Fruit fly (Drosophila melanogaster) whole organism, embryonic: ENCODE measurements around the gene CG32137.
A peak's percentile ranks its signal among the peaks of the same experiment; 100 is the strongest.

Source experiments
- ATbp ChIP-seq: fragments of 200-800 bp; sonication (Bioruptor generic); optimal IDR thresholded peaks from 2 replicates; lab custom pipeline; 2017; ENCODE audit warnings: missing biosample characterization, mild to moderate bottlenecking, missing genetic modification characterization, missing genetic modification reagents
- Bdp1 ChIP-seq: fragments of 200-800 bp; sonication (Bioruptor generic); optimal IDR thresholded peaks from 3 replicates; lab custom pipeline; 2016; ENCODE audit warnings: missing biosample characterization, missing genetic modification characterization
- Bteb2 ChIP-seq: fragments of 200-800 bp; sonication (Bioruptor generic); optimal IDR thresholded peaks from 2 replicates; lab custom pipeline; 2016; ENCODE audit warnings: missing biosample characterization, missing genetic modification characterization
- CG11456 ChIP-seq: fragments of 200-800 bp; sonication (Bioruptor generic); IDR thresholded peaks from 3 replicates; pipeline ENCODE4 v1.3.6; 2022; ENCODE audit warnings: missing biosample characterization, missing genetic modification characterization
- CG11696 ChIP-seq: fragments of 200-800 bp; sonication (Bioruptor generic); IDR thresholded peaks from 2 replicates; pipeline ENCODE4 v1.3.6; 2022; ENCODE audit warnings: missing biosample characterization, missing genetic modification characterization
- CG12104 ChIP-seq: fragments of 200-800 bp; sonication (Bioruptor generic); optimal IDR thresholded peaks from 3 replicates; lab custom pipeline; 2016; ENCODE audit warnings: missing biosample characterization, missing genetic modification characterization
- CG12659 ChIP-seq: fragments of 200-800 bp; sonication (Bioruptor generic); optimal IDR thresholded peaks from 3 replicates; lab custom pipeline; 2017; ENCODE audit warnings: mild to moderate bottlenecking, missing biosample characterization, missing genetic modification reagents, missing genetic modification characterization
- CG13123 ChIP-seq: fragments of 200-800 bp; sonication (Bioruptor generic); optimal IDR thresholded peaks from 2 replicates; lab custom pipeline; 2016; ENCODE audit warnings: missing biosample characterization, missing genetic modification characterization
- CG13296 ChIP-seq: fragments of 200-800 bp; sonication (Bioruptor generic); optimal IDR thresholded peaks from 3 replicates; lab custom pipeline; 2018; ENCODE audit warnings: missing biosample characterization, mild to moderate bottlenecking, missing genetic modification characterization
- CG14441 ChIP-seq: fragments of 200-800 bp; sonication (Bioruptor generic); IDR thresholded peaks from 2 replicates; pipeline ENCODE4 v1.3.6; 2022; ENCODE audit warnings: missing biosample characterization, missing genetic modification characterization
- CG1603 ChIP-seq: fragments of 200-800 bp; sonication (Bioruptor generic); optimal IDR thresholded peaks from 2 replicates; lab custom pipeline; 2019; ENCODE audit warnings: missing biosample characterization, mild to moderate bottlenecking, missing genetic modification characterization, moderate library complexity
- CG1647 ChIP-seq: fragments of 200-800 bp; sonication (Bioruptor generic); optimal IDR thresholded peaks from 3 replicates; lab custom pipeline; 2016; ENCODE audit warnings: missing biosample characterization, missing genetic modification characterization
- CG17328 ChIP-seq: fragments of 200-800 bp; sonication (Bioruptor generic); IDR thresholded peaks from 2 replicates; pipeline ENCODE4 v1.3.6; 2022; ENCODE audit warnings: missing biosample characterization, missing genetic modification characterization
- CG17361 ChIP-seq: fragments of 200-800 bp; sonication (Bioruptor generic); IDR thresholded peaks from 3 replicates; pipeline ENCODE4 v1.3.6; 2022; ENCODE audit warnings: missing biosample characterization, missing genetic modification characterization
- CG17802 ChIP-seq: fragments of 200-800 bp; sonication (Bioruptor generic); optimal IDR thresholded peaks from 2 replicates; lab custom pipeline; 2018; ENCODE audit warnings: missing biosample characterization, mild to moderate bottlenecking, missing genetic modification characterization, moderate library complexity
- CG17829 ChIP-seq: fragments of 200-800 bp; optimal IDR thresholded peaks from 2 replicates; lab custom pipeline; 2019; ENCODE audit warnings: missing biosample characterization, mild to moderate bottlenecking, missing genetic modification characterization, moderate library complexity
- CG2712 ChIP-seq: fragments of 200-800 bp; optimal IDR thresholded peaks from 3 replicates; lab custom pipeline; 2019; ENCODE audit warnings: missing biosample characterization, mild to moderate bottlenecking, missing genetic modification characterization, moderate library complexity
- CG30020 ChIP-seq: fragments of 200-800 bp; optimal IDR thresholded peaks from 2 replicates; lab custom pipeline; 2019; ENCODE audit warnings: missing biosample characterization, mild to moderate bottlenecking, missing genetic modification characterization, moderate library complexity
- CG32767 ChIP-seq: fragments of 200-800 bp; sonication (Bioruptor generic); IDR thresholded peaks from 2 replicates; pipeline ENCODE4 v1.3.6; 2022; ENCODE audit warnings: missing biosample characterization, missing genetic modification characterization
- CG43689 ChIP-seq: fragments of 200-800 bp; sonication (Bioruptor generic); IDR thresholded peaks from 2 replicates; pipeline ENCODE4 v1.3.6; 2022; ENCODE audit warnings: missing biosample characterization, missing genetic modification characterization
- CG4730 ChIP-seq: fragments of 200-800 bp; sonication (Bioruptor generic); IDR thresholded peaks from 2 replicates; pipeline ENCODE4 v1.3.6; 2022; ENCODE audit warnings: missing biosample characterization, missing genetic modification characterization
- CG6175 ChIP-seq: fragments of 200-800 bp; sonication (Bioruptor generic); IDR thresholded peaks from 3 replicates; pipeline ENCODE4 v1.3.6; 2022; ENCODE audit warnings: missing biosample characterization, missing genetic modification characterization
- CG7928 ChIP-seq: fragments of 200-800 bp; sonication (Bioruptor generic); optimal IDR thresholded peaks from 2 replicates; lab custom pipeline; 2017; ENCODE audit warnings: missing biosample characterization, mild to moderate bottlenecking, missing genetic modification characterization
- CG8281 ChIP-seq: fragments of 200-800 bp; sonication (Bioruptor generic); optimal IDR thresholded peaks from 2 replicates; lab custom pipeline; 2018; ENCODE audit warnings: missing biosample characterization, mild to moderate bottlenecking, missing genetic modification characterization, moderate library complexity
- Dll ChIP-seq: fragments of 200-800 bp; sonication (Bioruptor generic); IDR thresholded peaks from 4 replicates; pipeline ENCODE4 v1.3.6; 2022; ENCODE audit warnings: missing biosample characterization, missing genetic modification characterization; ENCODE audit not compliant: partially characterized antibody
- Fer1 ChIP-seq: fragments of 200-800 bp; sonication (Bioruptor generic); optimal IDR thresholded peaks from 2 replicates; lab custom pipeline; 2017; ENCODE audit warnings: missing biosample characterization, mild to moderate bottlenecking, missing genetic modification characterization
- Mrtf ChIP-seq: fragments of 200-800 bp; sonication (Bioruptor generic); IDR thresholded peaks from 3 replicates; pipeline ENCODE4 v1.3.6; 2022; ENCODE audit warnings: missing biosample characterization, missing genetic modification characterization
- Nf-YA ChIP-seq: fragments of 200-800 bp; sonication (Bioruptor generic); IDR thresholded peaks from 2 replicates; pipeline ENCODE4 v1.3.6; 2022; ENCODE audit warnings: missing biosample characterization, missing genetic modification characterization
- Oli ChIP-seq: fragments of 200-800 bp; sonication (Bioruptor generic); optimal IDR thresholded peaks from 2 replicates; lab custom pipeline; 2018; ENCODE audit warnings: missing biosample characterization, mild to moderate bottlenecking, missing genetic modification characterization, moderate library complexity
- Rfx ChIP-seq: fragments of 200-800 bp; sonication (Bioruptor generic); IDR thresholded peaks from 2 replicates; pipeline ENCODE4 v1.3.6; 2022; ENCODE audit warnings: missing biosample characterization, missing genetic modification characterization
- Sin3A ChIP-seq: fragments of >200 bp; optimal IDR thresholded peaks from 2 replicates; lab custom pipeline; 2018
- dmrt99B ChIP-seq: fragments of 200-800 bp; sonication (Bioruptor generic); optimal IDR thresholded peaks from 2 replicates; lab custom pipeline; 2018; ENCODE audit warnings: missing biosample characterization, mild to moderate bottlenecking, missing genetic modification characterization, moderate library complexity
- dysf ChIP-seq: fragments of 200-800 bp; sonication (Bioruptor generic); IDR thresholded peaks from 3 replicates; pipeline ENCODE4 v1.3.6; 2022; ENCODE audit warnings: missing biosample characterization, missing genetic modification characterization
- gem ChIP-seq: fragments of 200-800 bp; sonication (Bioruptor generic); optimal IDR thresholded peaks from 2 replicates; lab custom pipeline; 2019; ENCODE audit warnings: missing biosample characterization, mild to moderate bottlenecking, missing genetic modification characterization, moderate library complexity
- gsb-n ChIP-seq: fragments of 200-800 bp; sonication (Bioruptor generic); optimal IDR thresholded peaks from 3 replicates; lab custom pipeline; 2018; ENCODE audit warnings: missing biosample characterization, mild to moderate bottlenecking, missing genetic modification characterization
- jing ChIP-seq: fragments of 200-800 bp; sonication (Bioruptor generic); optimal IDR thresholded peaks from 2 replicates; lab custom pipeline; 2018; ENCODE audit warnings: missing biosample characterization, mild to moderate bottlenecking, missing genetic modification characterization
- ken ChIP-seq: fragments of 200-800 bp; sonication (Bioruptor generic); IDR thresholded peaks from 3 replicates; pipeline ENCODE4 v1.3.6; 2022; ENCODE audit warnings: missing biosample characterization, missing genetic modification characterization
- mam ChIP-seq: fragments of 200-800 bp; sonication (Bioruptor generic); optimal IDR thresholded peaks from 3 replicates; lab custom pipeline; 2016; ENCODE audit warnings: missing biosample characterization, missing genetic modification characterization
- mirr ChIP-seq: fragments of 200-800 bp; sonication (Bioruptor generic); optimal IDR thresholded peaks from 3 replicates; lab custom pipeline; 2018; ENCODE audit warnings: missing biosample characterization, mild to moderate bottlenecking, missing genetic modification characterization
- mld ChIP-seq: fragments of 200-800 bp; sonication (Bioruptor generic); IDR thresholded peaks from 3 replicates; pipeline ENCODE4 v1.3.6; 2022; ENCODE audit warnings: missing biosample characterization, missing genetic modification characterization; ENCODE audit not compliant: partially characterized antibody
- oc ChIP-seq: fragments of 200-800 bp; sonication (Bioruptor generic); optimal IDR thresholded peaks from 2 replicates; lab custom pipeline; 2018; ENCODE audit warnings: missing biosample characterization, mild to moderate bottlenecking, missing genetic modification characterization, moderate library complexity
- prd ChIP-seq, 3 experiments: fragments of >200 bp in 2 of 3; fragments of 200-800 bp in 1 of 3; sonication (Bioruptor generic) in 1 of 3; optimal IDR thresholded peaks in 2 of 3; IDR thresholded peaks in 1 of 3; 2 replicates in 2 of 3; 3 replicates in 1 of 3; pipeline versions ENCODE4 v1.3.6 to Lab custom; 2017 to 2022; ENCODE audit warnings: missing biosample characterization in 1 of 3, missing genetic modification characterization in 1 of 3
- pum ChIP-seq: fragments of 200-800 bp; sonication (Bioruptor generic); optimal IDR thresholded peaks from 2 replicates; lab custom pipeline; 2016; ENCODE audit warnings: missing biosample characterization, missing genetic modification characterization
- repo ChIP-seq: fragments of 200-800 bp; sonication (Bioruptor generic); optimal IDR thresholded peaks from 2 replicates; lab custom pipeline; 2016; ENCODE audit warnings: missing biosample characterization, missing genetic modification characterization
- sens ChIP-seq: fragments of 200-800 bp; sonication (Bioruptor generic); peaks from one replicate; lab custom pipeline; 2016; ENCODE audit warnings: missing biosample characterization, missing genetic modification characterization
- stc ChIP-seq: fragments of 200-800 bp; sonication (Bioruptor generic); IDR thresholded peaks from 2 replicates; pipeline ENCODE4 v1.3.6; 2022; ENCODE audit warnings: missing biosample characterization, missing genetic modification characterization
- toy ChIP-seq: fragments of 200-800 bp; sonication (Bioruptor generic); IDR thresholded peaks from 2 replicates; pipeline ENCODE4 v1.3.6; 2022; ENCODE audit warnings: missing biosample characterization, missing genetic modification characterization
- wek ChIP-seq: fragments of 200-800 bp; sonication (Bioruptor generic); optimal IDR thresholded peaks from 3 replicates; lab custom pipeline; 2018; ENCODE audit warnings: missing biosample characterization, mild to moderate bottlenecking, missing genetic modification characterization, moderate library complexity
- zfh2 ChIP-seq: fragments of 200-800 bp; sonication (Bioruptor generic); optimal IDR thresholded peaks from 2 replicates; lab custom pipeline; 2016; ENCODE audit warnings: missing biosample characterization, missing genetic modification characterization

The CG32137 gene

dm6 chr3L:13923332-13924272 is 15.4 kb upstream of the CG32137 start (continued):
- TF ChIP-seq mirr (no peak), Fer1 (GFP tag; lab: Kevin White, UChicago) (peak; percentile 41), oc (tag; lab: Kevin White, UChicago) (peak; percentile 43), CG11456 (peak; percentile 77), mam (GFP tag; lab: Kevin White, UChicago) (peak; percentile 33), stc (GFP tag; lab: Robert Waterston, UW) (peak; percentile 55; the same call in 1 of the 2 replicates), CG1603 (no peak), Nf-YA (GFP tag; lab: Robert Waterston, UW) (0 out of 2 replicates have a peak, but pooled peaks have one; percentile 6), CG6175 (GFP tag; lab: Robert Waterston, UW) (peak; percentile 37; the same call in 2 of the 3 replicates), Bdp1 (GFP tag; lab: Kevin White, UChicago) (no peak), CG17829 (peak; percentile 61), zfh2 (peak; percentile 39), CG2712 (peak; percentile 70), CG12104 (GFP tag; lab: Kevin White, UChicago) (peak; percentile 56), jing (no peak), Dll (no peak), CG32767 (GFP tag; lab: Robert Waterston, UW) (no peak), CG12659 (GFP tag; lab: Kevin White, UChicago) (peak; percentile 28), prd (optimal IDR thresholded peaks at IDR 0.05; lab: Kevin White, UChicago) (no peak), prd (GFP tag; IDR thresholded peaks at IDR 0.05; lab: Robert Waterston, UW) (peak; percentile 82), CG1647 (GFP tag; lab: Kevin White, UChicago) (peak; percentile 35), ATbp (GFP tag; lab: Kevin White, UChicago) (no peak), toy (GFP tag; lab: Robert Waterston, UW) (peak; percentile 79), CG14441 (GFP tag; lab: Robert Waterston, UW) (peak; percentile 69), CG4730 (GFP tag; lab: Robert Waterston, UW) (peak; percentile 54), CG13296 (GFP tag; lab: Kevin White, UChicago) (no peak), CG30020 (no peak), CG8281 (tag; lab: Kevin White, UChicago) (no peak), dmrt99B (peak; percentile 49), wek (GFP tag; lab: Kevin White, UChicago) (no peak), Bteb2 (GFP tag; lab: Kevin White, UChicago) (peak; percentile 9), CG43689 (no peak), repo (GFP tag; lab: Kevin White, UChicago) (no peak), CG17802 (tag; lab: Kevin White, UChicago) (no peak), ken (GFP tag; lab: Robert Waterston, UW) (peak; percentile 13; the same call in 1 of the 3 replicates)
- TF ChIP-seq, all 482 proteins: peak for 222

- TF ChIP-seq gem, result peak; percentile 40
- 0 out of 3 replicates have a peak, but pooled peaks have one; percentile 24 for TF ChIP-seq CG17361 (GFP tag; lab: Robert Waterston, UW)
- TF ChIP-seq Rfx (GFP tag; lab: Robert Waterston, UW), result 0 out of 2 replicates have a peak, but pooled peaks have one; percentile 9
- TF ChIP-seq Sin3A (lab: Kevin White, UChicago), result no peak
- no peak for TF ChIP-seq ATbp (GFP tag; lab: Kevin White, UChicago)
- TF ChIP-seq Mrtf (GFP tag; lab: Robert Waterston, UW), result no peak
- no peak for TF ChIP-seq mld (GFP tag; lab: Robert Waterston, UW)
- peak; percentile 9 for TF ChIP-seq Oli (tag; lab: Kevin White, UChicago)
- no peak for TF ChIP-seq CG17328
- TF ChIP-seq pum (GFP tag; lab: Kevin White, UChicago), result no peak
- TF ChIP-seq CG7928 (GFP tag; lab: Kevin White, UChicago), result no peak
- TF ChIP-seq CG13123 (GFP tag; lab: Kevin White, UChicago), result no peak
- TF ChIP-seq sens (GFP tag; lab: Kevin White, UChicago), result peak; percentile 59
- TF ChIP-seq CG11696 (GFP tag; lab: Robert Waterston, UW), result peak; percentile 59
- TF ChIP-seq dysf, result 0 out of 3 replicates have a peak, but pooled peaks have one; percentile 8
- TF ChIP-seq gsb-n (tag; lab: Kevin White, UChicago), result peak; percentile 6
- TF ChIP-seq prd (optimal IDR thresholded peaks at IDR 0.05; lab: Kevin White, UChicago), result no peak
- peak; percentile 32; the same call in 1 of the 3 replicates for TF ChIP-seq prd (GFP tag; IDR thresholded peaks at IDR 0.05; lab: Robert Waterston, UW)
These were observed 14.4 kb upstream of the CG32137 start for dm6 chr3L:13924646-13925045.
